Worm (Caenorhabditis elegans) whole organism, midembryonic: Measurements from ENCODE around the gene anmt-3.

Source experiments
- T22C8.4 ChIP-seq: fragments of 200-800 bp; sonication (Bioruptor generic); IDR thresholded peaks from 2 replicates; pipeline ENCODE4 v1.3.6; 2022; ENCODE audit warnings: missing genetic modification characterization, missing compliant biosample characterization
- cog-1 ChIP-seq: sonication (generic microtip); optimal IDR thresholded peaks from 2 replicates; lab custom pipeline; 2016; ENCODE audit warnings: missing genetic modification characterization, missing compliant biosample characterization
- flt-1 ChIP-seq: fragments of 200-800 bp; sonication (Bioruptor generic); IDR thresholded peaks from 2 replicates; pipeline ENCODE4 v1.3.6; 2022; ENCODE audit warnings: missing genetic modification characterization, missing compliant biosample characterization
- klf-2 ChIP-seq: fragments of 200-800 bp; sonication (Bioruptor generic); conservative IDR thresholded peaks from 2 replicates; pipeline ENCODE4 v1.3.6; 2022; ENCODE audit warnings: missing genetic modification reagents, missing genetic modification characterization, missing compliant biosample characterization
- med-1 ChIP-seq: sonication (generic microtip); optimal IDR thresholded peaks from 2 replicates; lab custom pipeline; 2017; ENCODE audit warnings: missing genetic modification characterization, mild to moderate bottlenecking, missing compliant biosample characterization, antibody characterized with exemption, missing genetic modification reagents; ENCODE audit not compliant: insufficient read depth
- tab-1 ChIP-seq: fragments of 200-800 bp; sonication (Bioruptor generic); IDR thresholded peaks from 2 replicates; pipeline ENCODE4 v1.3.6; 2022; ENCODE audit warnings: missing genetic modification characterization, missing compliant biosample characterization
- ztf-23 ChIP-seq: fragments of 200-800 bp; sonication (Bioruptor generic); IDR thresholded peaks from 2 replicates; pipeline ENCODE4 v1.3.6; 2022; ENCODE audit warnings: missing genetic modification reagents, missing genetic modification characterization, missing compliant biosample characterization
- ztf-29 ChIP-seq: fragments of 200-800 bp; sonication (Bioruptor generic); IDR thresholded peaks from 2 replicates; pipeline ENCODE4 v1.3.6; 2022; ENCODE audit warnings: missing genetic modification reagents, missing genetic modification characterization, missing compliant biosample characterization

- 0 out of 2 replicates have a peak, but pooled peaks have one; percentile 9 for TF ChIP-seq flt-1 (GFP tag; lab: Robert Waterston, UW)
- TF ChIP-seq T22C8.4 = no peak
- no peak for TF ChIP-seq ztf-29 (GFP tag; lab: Robert Waterston, UW)
- TF ChIP-seq cog-1 (tag; lab: Kevin White, UChicago) = no peak
- no peak for TF ChIP-seq med-1 (GFP tag; lab: Kevin White, UChicago)
- no peak for TF ChIP-seq ztf-23 (GFP tag; lab: Robert Waterston, UW)
- no peak for TF ChIP-seq tab-1
- no peak for TF ChIP-seq klf-2 (GFP tag; lab: Robert Waterston, UW)
These were observed 4.8 kb upstream of the anmt-3 start for ce11 chrV:9962916-9963315.
